Worm (Caenorhabditis elegans): ENCODE results near the gene Y73C8C.3.

Gene Y73C8C.3

ce11 chrV:3118167-3118566, 3.1 kb downstream of the Y73C8C.3 start, which contains the start of gene clec-210:
clec-210 (plus strand) TSS chrV:3118377.
- TF ChIP-seq sup-37 (GFP tag; optimal IDR thresholded peaks at IDR 0.05): no peak
- TF ChIP-seq C04F5.9 (tag; optimal IDR thresholded peaks at IDR 0.05): no peak
- TF ChIP-seq ceh-8 (GFP tag; optimal IDR thresholded peaks at IDR 0.05): no peak
- TF ChIP-seq ztf-4 (tag; optimal IDR thresholded peaks at IDR 0.05): no peak
- no peak for TF ChIP-seq hpl-2 (GFP tag; optimal IDR thresholded peaks at IDR 0.05)
- TF ChIP-seq elt-3 (tag; optimal IDR thresholded peaks at IDR 0.05): no peak
- no peak for TF ChIP-seq lir-3 (tag; optimal IDR thresholded peaks at IDR 0.05; ENCODE audit: poor library complexity)
- TF ChIP-seq efl-1 (optimal IDR thresholded peaks at IDR 0.05): no peak
- TF ChIP-seq efl-1 (GFP tag; optimal IDR thresholded peaks at IDR 0.05 in 1 of 2): no peak
- no peak for TF ChIP-seq ztf-11 (tag; optimal IDR thresholded peaks at IDR 0.05)
- TF ChIP-seq dsc-1 (tag; optimal IDR thresholded peaks at IDR 0.05): no peak
- TF ChIP-seq ces-1 (GFP tag; optimal IDR thresholded peaks at IDR 0.05): no peak
- TF ChIP-seq ets-5 (GFP tag; IDR thresholded peaks at IDR 0.05): no peak
- no peak for TF ChIP-seq efl-3 (GFP tag; optimal IDR thresholded peaks at IDR 0.05)
- no peak for TF ChIP-seq nhr-237 (tag; optimal IDR thresholded peaks at IDR 0.05)
- no peak for TF ChIP-seq nhr-28 (tag; optimal IDR thresholded peaks at IDR 0.05)
- no peak for TF ChIP-seq ceh-90 (tag; optimal IDR thresholded peaks at IDR 0.05)
- TF ChIP-seq lin-35 (GFP tag; optimal IDR thresholded peaks at IDR 0.05): no peak
- TF ChIP-seq snpc-4 (tag; optimal IDR thresholded peaks at IDR 0.05): no peak
- no peak for TF ChIP-seq pax-3 (tag; optimal IDR thresholded peaks at IDR 0.05)

- no peak for TF ChIP-seq ceh-90 (tag; optimal IDR thresholded peaks at IDR 0.05)
- peak; percentile 46 for TF ChIP-seq elt-2 (tag; optimal IDR thresholded peaks at IDR 0.05)
- TF ChIP-seq mef-2 (tag; optimal IDR thresholded peaks at IDR 0.05): no peak
- TF ChIP-seq jun-1 (tag; optimal IDR thresholded peaks at IDR 0.05): no peak
- TF ChIP-seq dpl-1 (GFP tag; optimal IDR thresholded peaks at IDR 0.05): no peak
Observed at ce11 chrV:3119185-3119584, 4.1 kb downstream of the Y73C8C.3 start.

- no peak for TF ChIP-seq nhr-12 (tag; optimal IDR thresholded peaks at IDR 0.05)
- TF ChIP-seq mab-9 (GFP tag; IDR thresholded peaks at IDR 0.05): no peak
- no peak for TF ChIP-seq hlh-4 (tag; optimal IDR thresholded peaks at IDR 0.05)
- no peak for TF ChIP-seq mef-2 (tag; optimal IDR thresholded peaks at IDR 0.05)
- TF ChIP-seq C04F5.9 (tag; optimal IDR thresholded peaks at IDR 0.05): no peak
- no peak for TF ChIP-seq swsn-7 (tag; optimal IDR thresholded peaks at IDR 0.05)
- TF ChIP-seq tbx-2 (tag; optimal IDR thresholded peaks at IDR 0.05): no peak
Observed at ce11 chrV:3121743-3122142, 6.7 kb downstream of the Y73C8C.3 start, which contains the start of gene srt-56. srt-56 (minus strand) TSS chrV:3121843.

- TF ChIP-seq nhr-12 (tag; optimal IDR thresholded peaks at IDR 0.05) (no peak), fos-1 (tag; optimal IDR thresholded peaks at IDR 0.05) (no peak), nhr-77 (tag; optimal IDR thresholded peaks at IDR 0.05) (no peak), sox-4 (tag; optimal IDR thresholded peaks at IDR 0.05) (no peak), nhr-28 (tag; optimal IDR thresholded peaks at IDR 0.05) (no peak), dsc-1 (tag; optimal IDR thresholded peaks at IDR 0.05) (no peak), zip-4 (GFP tag; optimal IDR thresholded peaks at IDR 0.05) (no peak), blmp-1 (tag; optimal IDR thresholded peaks at IDR 0.05) (no peak), ztf-4 (tag; optimal IDR thresholded peaks at IDR 0.05) (no peak), lsy-2 (tag; optimal IDR thresholded peaks at IDR 0.05) (no peak), egl-27 (tag; optimal IDR thresholded peaks at IDR 0.05) (no peak), rnt-1 (tag; optimal IDR thresholded peaks at IDR 0.05) (no peak), lir-3 (tag; optimal IDR thresholded peaks at IDR 0.05; ENCODE audit: poor library complexity) (no peak), unc-86 (tag; optimal IDR thresholded peaks at IDR 0.05) (no peak), nhr-90 (tag; optimal IDR thresholded peaks at IDR 0.05; ENCODE audit: poor library complexity) (no peak), elt-3 (tag; optimal IDR thresholded peaks at IDR 0.05) (no peak), lin-15B (tag; optimal IDR thresholded peaks at IDR 0.05) (no peak)
Observed at ce11 chrV:3122403-3122802, 7.3 kb downstream of the Y73C8C.3 start.
